Fruit fly (Drosophila melanogaster): Measurements from ENCODE around the gene mdy.
A peak's percentile ranks its signal among the peaks of the same experiment; 100 is the strongest.

Gene mdy

dm6 chr2L:16868897-16869324, 52.5 kb downstream of the mdy start (continued):
- TF ChIP-seq CG1233 (GFP tag; optimal IDR thresholded peaks at IDR 0.05) (no peak), mam (GFP tag; optimal IDR thresholded peaks at IDR 0.05) (no peak), lilli (GFP tag; optimal IDR thresholded peaks at IDR 0.05) (no peak), Neu2 (GFP tag; optimal IDR thresholded peaks at IDR 0.05; ENCODE audit: borderline replicate concordance) (no peak), Bdp1 (GFP tag; optimal IDR thresholded peaks at IDR 0.05) (no peak), fu2 (GFP tag; optimal IDR thresholded peaks at IDR 0.05) (no peak), CoRest (tag; optimal IDR thresholded peaks at IDR 0.05) (peak; percentile 67), ac (GFP tag; optimal IDR thresholded peaks at IDR 0.05) (no peak), CG12769 (tag; optimal IDR thresholded peaks at IDR 0.05) (peak; percentile 89), Doc2 (GFP tag; IDR thresholded peaks at IDR 0.05) (0 out of 2 replicates have a peak, but pooled peaks have one; percentile 13), luna (GFP tag; optimal IDR thresholded peaks at IDR 0.05) (no peak), gsb (GFP tag; IDR thresholded peaks at IDR 0.05) (no peak), zfh1 (GFP tag; IDR thresholded peaks at IDR 0.05) (no peak), Doc3 (GFP tag; IDR thresholded peaks at IDR 0.05; ENCODE audit: partially characterized antibody) (no peak), ftz-f1 (GFP tag; optimal IDR thresholded peaks at IDR 0.05) (no peak), CG10565 (GFP tag; optimal IDR thresholded peaks at IDR 0.05) (no peak), CG4730 (GFP tag; IDR thresholded peaks at IDR 0.05) (no peak), CG18619 (GFP tag; optimal IDR thresholded peaks at IDR 0.05) (peak; percentile 55), CG7556 (GFP tag; optimal IDR thresholded peaks at IDR 0.05) (peak; percentile 74), trem (tag; optimal IDR thresholded peaks at IDR 0.05) (no peak), run (tag; optimal IDR thresholded peaks at IDR 0.05) (peak; percentile 1), CG1792 (GFP tag; optimal IDR thresholded peaks at IDR 0.05) (no peak), knrl (GFP tag; IDR thresholded peaks at IDR 0.05; ENCODE audit: partially characterized antibody) (no peak), Gsc (GFP tag; IDR thresholded peaks at IDR 0.05) (no peak), h (optimal IDR thresholded peaks at IDR 0.05) (no peak), pnt (GFP tag; optimal IDR thresholded peaks at IDR 0.05) (no peak), Bteb2 (GFP tag; optimal IDR thresholded peaks at IDR 0.05) (no peak), CG11696 (GFP tag; IDR thresholded peaks at IDR 0.05) (no peak), CG16779 (GFP tag; IDR thresholded peaks at IDR 0.05) (no peak), rib (GFP tag; IDR thresholded peaks at IDR 0.05) (no peak), Hr3 (GFP tag; optimal IDR thresholded peaks at IDR 0.05) (peak; percentile 23), otp (GFP tag; IDR thresholded peaks at IDR 0.05) (no peak), CG2712 (tag; optimal IDR thresholded peaks at IDR 0.05) (peak; percentile 72), GATAe (GFP tag; conservative IDR thresholded peaks at IDR 0.05) (no peak), CG9437 (GFP tag; optimal IDR thresholded peaks at IDR 0.05) (peak; percentile 44), CG14014 (GFP tag; IDR thresholded peaks at IDR 0.05) (no peak), ranshi (GFP tag; IDR thresholded peaks at IDR 0.05) (no peak), CG7786 (GFP tag; optimal IDR thresholded peaks at IDR 0.05) (no peak), ATbp (GFP tag; optimal IDR thresholded peaks at IDR 0.05) (peak; percentile 42), tap (tag; optimal IDR thresholded peaks at IDR 0.05) (peak; percentile 33), sug (tag; optimal IDR thresholded peaks at IDR 0.05) (no peak), ERR (GFP tag; optimal IDR thresholded peaks at IDR 0.05) (no peak), HLHmδ (GFP tag; optimal IDR thresholded peaks at IDR 0.05) (no peak), sqz (GFP tag; optimal IDR thresholded peaks at IDR 0.05) (no peak), nerfin-1 (tag; optimal IDR thresholded peaks at IDR 0.05) (no peak), CG30403 (GFP tag; optimal IDR thresholded peaks at IDR 0.05) (peak; percentile 48), CG1832 (GFP tag; optimal IDR thresholded peaks at IDR 0.05) (no peak), salm (tag; optimal IDR thresholded peaks at IDR 0.05) (no peak), Hr51 (GFP tag; optimal IDR thresholded peaks at IDR 0.05) (peak in 1 of 2 experiments; percentile 79), CG12391 (tag; optimal IDR thresholded peaks at IDR 0.05) (peak; percentile 62), CG8281 (tag; optimal IDR thresholded peaks at IDR 0.05) (no peak), CG1603 (tag; optimal IDR thresholded peaks at IDR 0.05) (no peak)
